Fruit fly (Drosophila melanogaster) whole organism, pupa: ENCODE results near the gene spi.

Experiments
- CG14655 ChIP-seq: fragments of 200-800 bp; sonication (Bioruptor generic); optimal IDR thresholded peaks from 3 replicates; lab custom pipeline; 2017; ENCODE audit warnings: mild to moderate bottlenecking, missing biosample characterization, missing genetic modification reagents, missing genetic modification characterization
- CG17806 ChIP-seq: fragments of 200-800 bp; sonication (Bioruptor generic); optimal IDR thresholded peaks from 2 replicates; lab custom pipeline; 2018; ENCODE audit warnings: missing biosample characterization, mild to moderate bottlenecking, missing genetic modification characterization, moderate library complexity
- gl ChIP-seq: fragments of 200-800 bp; sonication (Bioruptor generic); optimal IDR thresholded peaks from 2 replicates; lab custom pipeline; 2018; ENCODE audit warnings: missing biosample characterization, mild to moderate bottlenecking, missing genetic modification characterization

dm6 chr2L:19574364-19574763 lies 2.8 kb downstream of the spi start:
- TF ChIP-seq CG17806 (tag; lab: Kevin White, UChicago) (peak; percentile 60), CG14655 (GFP tag; lab: Kevin White, UChicago) (peak; percentile 82), gl (tag; lab: Kevin White, UChicago) (peak; percentile 6)
